Fruit fly (Drosophila melanogaster): Measurements from ENCODE around the gene fbp.

fbp gene

dm6 chr2L:19763773-19764580 lies at the start of gene fbp (continued):
- TF ChIP-seq vnd (GFP tag; IDR thresholded peaks at IDR 0.05; ENCODE audit: partially characterized antibody) (no peak), CG2202 (tag; optimal IDR thresholded peaks at IDR 0.05) (no peak), CG15269 (tag; optimal IDR thresholded peaks at IDR 0.05) (peak; percentile 62), CG12071 (GFP tag; optimal IDR thresholded peaks at IDR 0.05) (no peak), CG6791 (GFP tag; IDR thresholded peaks at IDR 0.05; ENCODE audit: partially characterized antibody) (no peak; the same call in 2 of the 3 replicates), gcm2 (GFP tag; optimal IDR thresholded peaks at IDR 0.05) (no peak), CG3726 (GFP tag; IDR thresholded peaks at IDR 0.05) (peak; percentile 55; the same call in 1 of the 3 replicates), ttk (GFP tag; IDR thresholded peaks at IDR 0.05) (no peak; the same call in 1 of the 2 replicates), row (GFP tag; IDR thresholded peaks at IDR 0.05) (peak; percentile 90), Dad (GFP tag; optimal IDR thresholded peaks at IDR 0.05) (no peak), CG32767 (GFP tag; IDR thresholded peaks at IDR 0.05) (no peak), croc (GFP tag; conservative IDR thresholded peaks at IDR 0.05) (no peak), D19B (GFP tag; optimal IDR thresholded peaks at IDR 0.05) (peak; percentile 63), Oli (tag; optimal IDR thresholded peaks at IDR 0.05) (peak; percentile 71), kni (GFP tag; optimal IDR thresholded peaks at IDR 0.05) (peak; percentile 2), sd (tag; optimal IDR thresholded peaks at IDR 0.05) (no peak), CG17359 (tag; optimal IDR thresholded peaks at IDR 0.05) (peak; percentile 50), CG6272 (GFP tag; IDR thresholded peaks at IDR 0.05) (no peak), CG1602 (GFP tag; optimal IDR thresholded peaks at IDR 0.05) (peak; percentile 55), pita (GFP tag; optimal IDR thresholded peaks at IDR 0.05) (no peak), pros (GFP tag; optimal IDR thresholded peaks at IDR 0.05) (no peak), bcd (GFP tag; optimal IDR thresholded peaks at IDR 0.05) (peak; percentile 76), CG12299 (tag; optimal IDR thresholded peaks at IDR 0.05) (no peak), CG4404 (GFP tag; IDR thresholded peaks at IDR 0.05) (no peak), disco-r (GFP tag; optimal IDR thresholded peaks at IDR 0.05) (no peak), nerfin-1 (tag; optimal IDR thresholded peaks at IDR 0.05) (peak; percentile 48), lov (optimal IDR thresholded peaks at IDR 0.05) (no peak), lov (GFP tag; IDR thresholded peaks at IDR 0.05) (0 out of 3 replicates have a peak, but pooled peaks have one; percentile 41), Myb (GFP tag; optimal IDR thresholded peaks at IDR 0.05) (no peak), salm (tag; optimal IDR thresholded peaks at IDR 0.05) (no peak), Pdp1 (GFP tag; optimal IDR thresholded peaks at IDR 0.05) (peak in 1 of 2 experiments; percentile 44), CG8765 (GFP tag; IDR thresholded peaks at IDR 0.05) (no peak), Mes4 (GFP tag; optimal IDR thresholded peaks at IDR 0.05) (no peak), H15 (GFP tag; IDR thresholded peaks at IDR 0.05) (no peak), D19A (tag; optimal IDR thresholded peaks at IDR 0.05) (peak; percentile 100), CG9817 (tag; optimal IDR thresholded peaks at IDR 0.05) (peak; percentile 31), CG8388 (GFP tag; optimal IDR thresholded peaks at IDR 0.05) (peak; percentile 48), NC2β (GFP tag; optimal IDR thresholded peaks at IDR 0.05) (no peak), HLHmδ (GFP tag; optimal IDR thresholded peaks at IDR 0.05) (peak; percentile 35), CG7963 (GFP tag; IDR thresholded peaks at IDR 0.05; ENCODE audit: partially characterized antibody) (no peak), CG11456 (GFP tag; IDR thresholded peaks at IDR 0.05) (0 out of 3 replicates have a peak, but pooled peaks have one; percentile 39), dmrt11E (tag; optimal IDR thresholded peaks at IDR 0.05) (peak; percentile 40), bab2 (GFP tag; optimal IDR thresholded peaks at IDR 0.05) (no peak), CG10543 (GFP tag; optimal IDR thresholded peaks at IDR 0.05) (peak; percentile 67), tio (GFP tag; optimal IDR thresholded peaks at IDR 0.05) (peak; percentile 74), odd (GFP tag; optimal IDR thresholded peaks at IDR 0.05) (peak; percentile 76), CG17912 (GFP tag; optimal IDR thresholded peaks at IDR 0.05) (peak; percentile 41), HmgD (GFP tag; optimal IDR thresholded peaks at IDR 0.05) (no peak), luna (GFP tag; optimal IDR thresholded peaks at IDR 0.05) (no peak)
